Worm (Caenorhabditis elegans): ENCODE data around the gene srh-201.

ce11 chrV:9022078-9022477, 8.4 kb upstream of the srh-201 start, which contains the start of gene oac-41:
- TF ChIP-seq med-1 (GFP tag; optimal IDR thresholded peaks at IDR 0.05; ENCODE audit: insufficient read depth), result no peak
- no peak for TF ChIP-seq ztf-23 (GFP tag; IDR thresholded peaks at IDR 0.05)
- TF ChIP-seq T22C8.4 (GFP tag; IDR thresholded peaks at IDR 0.05), result no peak
- TF ChIP-seq tab-1 (GFP tag; IDR thresholded peaks at IDR 0.05), result no peak
- TF ChIP-seq klf-2 (GFP tag; conservative IDR thresholded peaks at IDR 0.05), result no peak
- no peak for TF ChIP-seq ref-1 (GFP tag; conservative IDR thresholded peaks at IDR 0.05)
- no peak for TF ChIP-seq flt-1 (GFP tag; IDR thresholded peaks at IDR 0.05)
- no peak for TF ChIP-seq cog-1 (tag; optimal IDR thresholded peaks at IDR 0.05)
- TF ChIP-seq ztf-29 (GFP tag; IDR thresholded peaks at IDR 0.05), result no peak

All from whole organism, midembryonic.